Fruit fly (Drosophila melanogaster): ENCODE measurements around the gene CG9737.

The CG9737 gene

DNA sequence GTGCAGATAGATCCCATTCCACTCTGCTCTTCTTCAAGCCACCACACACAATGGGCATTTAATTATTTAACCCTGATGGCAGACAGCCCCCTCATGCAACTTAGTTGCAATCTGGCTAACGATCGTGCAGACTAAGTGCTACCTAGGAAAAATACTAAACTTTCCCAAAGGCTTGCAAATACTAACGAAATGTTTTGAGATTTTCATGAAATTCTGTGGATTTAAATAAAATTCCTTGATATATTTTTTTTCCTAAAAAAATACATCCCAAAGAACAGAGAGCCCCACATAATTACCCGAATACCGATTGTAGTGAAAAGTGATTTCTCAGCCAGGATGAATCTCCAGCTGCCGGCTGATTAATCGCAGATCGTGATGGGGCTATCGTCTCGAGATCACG is 16.4 kb upstream of the CG9737 start (continued):
- TF ChIP-seq CG32006 (GFP tag; optimal IDR thresholded peaks at IDR 0.05) (no peak), CG6808 (GFP tag; optimal IDR thresholded peaks at IDR 0.05) (peak; percentile 67), ss (GFP tag; optimal IDR thresholded peaks at IDR 0.05) (peak in 1 of 2 experiments; percentile 45), Met (GFP tag; optimal IDR thresholded peaks at IDR 0.05) (peak; percentile 31), acj6 (GFP tag; optimal IDR thresholded peaks at IDR 0.05) (peak; percentile 24), topi (GFP tag; optimal IDR thresholded peaks at IDR 0.05) (no peak), svp (GFP tag) (no peak), salr (GFP tag; optimal IDR thresholded peaks at IDR 0.05) (peak in 1 of 2 experiments; percentile 67), CG34406 (GFP tag; optimal IDR thresholded peaks at IDR 0.05) (peak; percentile 17), Eip78C (GFP tag) (peak; percentile 78), Eip93F (GFP tag; optimal IDR thresholded peaks at IDR 0.05) (no peak), lz (GFP tag; optimal IDR thresholded peaks at IDR 0.05) (no peak), CG8119 (GFP tag; IDR thresholded peaks at IDR 0.05) (peak; percentile 33; the same call in 2 of the 3 replicates), dac (GFP tag; optimal IDR thresholded peaks at IDR 0.05) (no peak), Blimp-1 (GFP tag; optimal IDR thresholded peaks at IDR 0.05) (no peak), Ets21C (GFP tag; optimal IDR thresholded peaks at IDR 0.05) (no peak)

DNA sequence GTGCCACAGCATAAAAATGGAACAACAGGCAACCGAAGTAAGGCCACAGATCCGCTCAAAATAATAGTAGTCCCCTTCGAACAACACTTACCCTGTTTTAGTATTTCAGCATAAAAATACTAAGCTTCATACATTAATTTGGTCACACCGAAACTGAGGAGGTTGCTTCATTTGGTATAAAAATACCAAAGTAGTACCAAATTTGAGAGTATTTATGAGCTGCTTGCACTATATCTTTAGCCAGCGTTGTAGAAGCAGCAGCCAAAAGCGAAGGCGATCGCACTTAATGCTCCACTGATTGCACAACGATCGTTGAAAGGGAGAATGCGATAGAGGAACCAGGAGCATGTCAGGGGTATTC is 15.9 kb upstream of the CG9737 start:
- peak; percentile 95 for TF ChIP-seq lz (GFP tag; optimal IDR thresholded peaks at IDR 0.05)
- TF ChIP-seq CG7368 (GFP tag; optimal IDR thresholded peaks at IDR 0.05) = peak; percentile 87
- peak; percentile 91 for TF ChIP-seq CG31627 (GFP tag; optimal IDR thresholded peaks at IDR 0.05)
- TF ChIP-seq CG10669 (GFP tag; optimal IDR thresholded peaks at IDR 0.05) = peak; percentile 94
- peak; percentile 76 for TF ChIP-seq eg (GFP tag; IDR thresholded peaks at IDR 0.05)
- TF ChIP-seq CG3032 (tag; optimal IDR thresholded peaks at IDR 0.05) = peak; percentile 96
- TF ChIP-seq Sox15 (GFP tag; optimal IDR thresholded peaks at IDR 0.05) = peak; percentile 83
- TF ChIP-seq CG8632 (GFP tag; optimal IDR thresholded peaks at IDR 0.05) = peak; percentile 94
- TF ChIP-seq fd59A (GFP tag; optimal IDR thresholded peaks at IDR 0.05) = peak; percentile 95
- TF ChIP-seq CG32006 (GFP tag; optimal IDR thresholded peaks at IDR 0.05) = peak; percentile 84
- peak; percentile 86 for TF ChIP-seq net (GFP tag; optimal IDR thresholded peaks at IDR 0.05)
- TF ChIP-seq pdm3 (GFP tag; optimal IDR thresholded peaks at IDR 0.05) = peak; percentile 93
- peak; percentile 74 for TF ChIP-seq CG6854 (GFP tag; optimal IDR thresholded peaks at IDR 0.05)
- peak; percentile 93 for TF ChIP-seq spab (GFP tag; optimal IDR thresholded peaks at IDR 0.05)
- TF ChIP-seq fd85E (GFP tag; optimal IDR thresholded peaks at IDR 0.05) = peak; percentile 82
- TF ChIP-seq esn (GFP tag; optimal IDR thresholded peaks at IDR 0.05) = peak; percentile 92
- TF ChIP-seq CG3919 (GFP tag; optimal IDR thresholded peaks at IDR 0.05) = peak; percentile 93
- peak; percentile 100 for TF ChIP-seq Eip78C (GFP tag)
- peak; percentile 89 for TF ChIP-seq dsx (GFP tag; optimal IDR thresholded peaks at IDR 0.05; ENCODE audit: poor library complexity, severe bottlenecking)
- peak; percentile 90 for TF ChIP-seq CG6163 (GFP tag; IDR thresholded peaks at IDR 0.05)
- TF ChIP-seq Smox (GFP tag; optimal IDR thresholded peaks at IDR 0.05) = peak; percentile 88
- peak; percentile 93 for TF ChIP-seq CG10631 (GFP tag; optimal IDR thresholded peaks at IDR 0.05)
- TF ChIP-seq CG6792 (GFP tag; optimal IDR thresholded peaks at IDR 0.05) = peak; percentile 94
- TF ChIP-seq acj6 (GFP tag; optimal IDR thresholded peaks at IDR 0.05) = peak; percentile 92
- TF ChIP-seq Lpt (GFP tag; optimal IDR thresholded peaks at IDR 0.05) = peak; percentile 52
- peak; percentile 89 for TF ChIP-seq OdsH (GFP tag; optimal IDR thresholded peaks at IDR 0.05)
- peak; percentile 91 for TF ChIP-seq achi (GFP tag; optimal IDR thresholded peaks at IDR 0.05)
- peak; percentile 87 for TF ChIP-seq CG9139 (GFP tag; optimal IDR thresholded peaks at IDR 0.05)
- TF ChIP-seq Eip75B (GFP tag; optimal IDR thresholded peaks at IDR 0.05) = peak; percentile 94
- peak; percentile 89 for TF ChIP-seq CG11902 (GFP tag; optimal IDR thresholded peaks at IDR 0.05)
- peak; percentile 48 for TF ChIP-seq CG6276 (GFP tag; optimal IDR thresholded peaks at IDR 0.05)
- peak; percentile 94 for TF ChIP-seq vri (GFP tag; optimal IDR thresholded peaks at IDR 0.05)
- TF ChIP-seq Ets21C (GFP tag; optimal IDR thresholded peaks at IDR 0.05) = peak; percentile 88
- peak; percentile 71 for TF ChIP-seq CG4318 (GFP tag; optimal IDR thresholded peaks at IDR 0.05)
- TF ChIP-seq CG15336 (GFP tag; IDR thresholded peaks at IDR 0.05) = peak; percentile 85
- TF ChIP-seq dac (GFP tag; optimal IDR thresholded peaks at IDR 0.05) = peak; percentile 47
- TF ChIP-seq cyc (GFP tag; optimal IDR thresholded peaks at IDR 0.05) = peak; percentile 90
- TF ChIP-seq Ets96B (tag; optimal IDR thresholded peaks at IDR 0.05) = peak; percentile 96
- peak; percentile 83 for TF ChIP-seq CG8319 (GFP tag; optimal IDR thresholded peaks at IDR 0.05)
- TF ChIP-seq Eip93F (GFP tag; optimal IDR thresholded peaks at IDR 0.05) = peak; percentile 86
- peak; percentile 98 for TF ChIP-seq svp (GFP tag)
- TF ChIP-seq Gug (GFP tag; IDR thresholded peaks at IDR 0.05) = peak; percentile 70

All from whole organism, prepupa.